Worm (Caenorhabditis elegans) whole organism, L1 larva: Measurements from ENCODE around the gene htz-1.

Experiments used
- C16A3.4 ChIP-seq: fragments of 150-350 bp; optimal IDR thresholded peaks from 2 replicates; lab custom pipeline; 2014; ENCODE audit warnings: missing biosample characterization, missing genetic modification characterization
- aha-1 ChIP-seq: fragments of 150-350 bp; optimal IDR thresholded peaks from 2 replicates; lab custom pipeline; 2014; ENCODE audit warnings: missing biosample characterization, missing genetic modification characterization
- aly-2 ChIP-seq: fragments of 150-350 bp; optimal IDR thresholded peaks from 2 replicates; lab custom pipeline; 2014; ENCODE audit warnings: missing biosample characterization, missing genetic modification characterization
- ceh-63 ChIP-seq: fragments of 200-800 bp; sonication (Bioruptor generic); optimal IDR thresholded peaks from 2 replicates; lab custom pipeline; 2018; ENCODE audit warnings: mild to moderate bottlenecking, missing genetic modification characterization, missing compliant biosample characterization
- ceh-88 ChIP-seq: fragments of 200-800 bp; sonication (Bioruptor generic); IDR thresholded peaks from 2 replicates; pipeline ENCODE4 v1.3.6; 2022; ENCODE audit warnings: missing genetic modification characterization, missing compliant biosample characterization
- ceh-90 ChIP-seq: sonication (generic microtip); optimal IDR thresholded peaks from 2 replicates; lab custom pipeline; 2016; ENCODE audit warnings: missing genetic modification characterization, missing compliant biosample characterization
- dpl-1 ChIP-seq, 3 experiments: fragments of 150-350 bp in 2 of 3; sonication (generic microtip) in 1 of 3; optimal IDR thresholded peaks; 2 replicates each; lab custom pipeline; 2014 to 2017; ENCODE audit warnings: missing biosample characterization in 3 of 3, missing genetic modification characterization in 3 of 3, missing genetic modification reagents in 3 of 3
- efl-1 ChIP-seq, 4 experiments: fragments of 150-350 bp; optimal IDR thresholded peaks in 3 of 4; peaks in 1 of 4; 1 replicate in 1 of 4; 2 replicates in 3 of 4; lab custom pipeline; 2014; ENCODE audit warnings: missing biosample characterization in 2 of 4, missing genetic modification characterization in 2 of 4, missing genetic modification reagents in 2 of 4
- egl-13 ChIP-seq: sonication (generic microtip); optimal IDR thresholded peaks from 2 replicates; lab custom pipeline; 2016; ENCODE audit warnings: missing genotype, missing genetic modification reagents, missing genetic modification characterization, missing compliant biosample characterization
- egl-27 ChIP-seq, 2 experiments: fragments of 150-350 bp in 1 of 2; sonication (generic microtip); optimal IDR thresholded peaks; 3 replicates each; lab custom pipeline; 2017 to 2018; ENCODE audit warnings: missing biosample characterization in 2 of 2, missing genetic modification characterization in 2 of 2, missing genetic modification reagents in 2 of 2
- elt-2 ChIP-seq: sonication (generic microtip); optimal IDR thresholded peaks from 2 replicates; lab custom pipeline; 2016; ENCODE audit warnings: missing genetic modification characterization, mild to moderate bottlenecking, inconsistent platforms, missing compliant biosample characterization, missing genetic modification reagents
- elt-3 ChIP-seq, 6 experiments: fragments of 150-350 bp in 1 of 6; sonication (generic microtip); optimal IDR thresholded peaks; 2 replicates each; lab custom pipeline; 2017 to 2018; ENCODE audit warnings: missing biosample characterization in 6 of 6, missing genetic modification characterization in 6 of 6, inconsistent platforms in 1 of 6
- ets-5 ChIP-seq: fragments of 200-800 bp; sonication (Bioruptor generic); IDR thresholded peaks from 2 replicates; pipeline ENCODE4 v1.3.6; 2022; ENCODE audit warnings: missing genetic modification characterization, missing compliant biosample characterization
- fkh-10 ChIP-seq: sonication (generic microtip); optimal IDR thresholded peaks from 2 replicates; lab custom pipeline; 2017; ENCODE audit warnings: missing biosample characterization, missing genetic modification reagents, missing genetic modification characterization
- fos-1 ChIP-seq: fragments of 150-350 bp; optimal IDR thresholded peaks from 2 replicates; lab custom pipeline; 2014; ENCODE audit warnings: missing biosample characterization, missing genetic modification characterization
- hlh-17 ChIP-seq: fragments of 200-800 bp; sonication (Bioruptor generic); optimal IDR thresholded peaks from 2 replicates; lab custom pipeline; 2018; ENCODE audit warnings: missing genetic modification characterization, mild to moderate bottlenecking, missing compliant biosample characterization, moderate library complexity, borderline replicate concordance
- hpl-2 ChIP-seq: fragments of 150-350 bp; optimal IDR thresholded peaks from 2 replicates; lab custom pipeline; 2014; ENCODE audit warnings: missing biosample characterization, missing genetic modification reagents, missing genetic modification characterization
- jun-1 ChIP-seq: fragments of 150-350 bp; optimal IDR thresholded peaks from 2 replicates; lab custom pipeline; 2014; ENCODE audit warnings: missing biosample characterization, missing genetic modification reagents, missing genetic modification characterization
- lin-13 ChIP-seq: fragments of 150-350 bp; optimal IDR thresholded peaks from 2 replicates; lab custom pipeline; 2014; ENCODE audit warnings: missing biosample characterization, missing genetic modification reagents, missing genetic modification characterization
- lin-35 ChIP-seq, 2 experiments: fragments of 150-350 bp; optimal IDR thresholded peaks; 2 replicates each; lab custom pipeline; 2014; ENCODE audit warnings: missing biosample characterization in 2 of 2, missing genetic modification characterization in 2 of 2, missing genetic modification reagents in 2 of 2
- lin-39 ChIP-seq: fragments of 150-350 bp; optimal IDR thresholded peaks from 2 replicates; lab custom pipeline; 2014; ENCODE audit warnings: missing biosample characterization, missing genetic modification reagents, missing genetic modification characterization
- lsy-2 ChIP-seq, 2 experiments: fragments of 150-350 bp; optimal IDR thresholded peaks; 2 replicates each; lab custom pipeline; 2014; ENCODE audit warnings: missing biosample characterization in 2 of 2, missing genetic modification characterization in 2 of 2
- mdl-1 ChIP-seq, 2 experiments: fragments of 150-350 bp; optimal IDR thresholded peaks; 2 replicates each; lab custom pipeline; 2014 to 2017; ENCODE audit warnings: missing biosample characterization in 2 of 2, missing genetic modification characterization in 2 of 2, inconsistent platforms in 1 of 2
- mef-2 ChIP-seq: fragments of 150-350 bp; optimal IDR thresholded peaks from 2 replicates; lab custom pipeline; 2014; ENCODE audit warnings: missing biosample characterization, missing genetic modification characterization
- mep-1 ChIP-seq: fragments of 150-350 bp; optimal IDR thresholded peaks from 2 replicates; lab custom pipeline; 2014; ENCODE audit warnings: missing biosample characterization, missing genetic modification characterization
- nhr-11 ChIP-seq: fragments of 150-350 bp; optimal IDR thresholded peaks from 2 replicates; lab custom pipeline; 2014; ENCODE audit warnings: missing biosample characterization, missing genetic modification characterization
- nhr-19 ChIP-seq: fragments of 200-800 bp; sonication (Bioruptor generic); conservative IDR thresholded peaks from 2 replicates; pipeline ENCODE4 v1.3.6; 2022; ENCODE audit warnings: missing genetic modification characterization, missing compliant biosample characterization
- nhr-237 ChIP-seq: fragments of 150-350 bp; optimal IDR thresholded peaks from 2 replicates; lab custom pipeline; 2014; ENCODE audit warnings: missing biosample characterization, missing genetic modification characterization
- nhr-28 ChIP-seq: fragments of 150-350 bp; optimal IDR thresholded peaks from 2 replicates; lab custom pipeline; 2014; ENCODE audit warnings: missing biosample characterization, missing genetic modification characterization
- nhr-71 ChIP-seq: sonication (generic microtip); optimal IDR thresholded peaks from 2 replicates; lab custom pipeline; 2016; ENCODE audit warnings: mild to moderate bottlenecking, missing genetic modification characterization, moderate library complexity, missing compliant biosample characterization
- nhr-76 ChIP-seq: sonication (generic microtip); optimal IDR thresholded peaks from 2 replicates; lab custom pipeline; 2017; ENCODE audit warnings: missing biosample characterization, missing genetic modification characterization
- nhr-77 ChIP-seq: fragments of 150-350 bp; optimal IDR thresholded peaks from 2 replicates; lab custom pipeline; 2014; ENCODE audit warnings: missing biosample characterization, missing genetic modification characterization
- nhr-85 ChIP-seq: sonication (generic microtip); peaks from one replicate; lab custom pipeline; 2016; ENCODE audit warnings: missing genetic modification characterization, inconsistent platforms, missing compliant biosample characterization
- nhr-90 ChIP-seq: sonication (generic microtip); optimal IDR thresholded peaks from 2 replicates; lab custom pipeline; 2016; ENCODE audit warnings: mild to moderate bottlenecking, missing genetic modification characterization, missing compliant biosample characterization; ENCODE audit not compliant: poor library complexity
- pax-3 ChIP-seq: fragments of 200-800 bp; sonication (Bioruptor generic); optimal IDR thresholded peaks from 2 replicates; lab custom pipeline; 2018; ENCODE audit warnings: mild to moderate bottlenecking, missing genetic modification characterization, moderate library complexity, missing compliant biosample characterization
- pqm-1 ChIP-seq: sonication (generic microtip); optimal IDR thresholded peaks from 3 replicates; lab custom pipeline; 2017; ENCODE audit warnings: missing biosample characterization, missing genetic modification characterization
- rnt-1 ChIP-seq: sonication (generic microtip); optimal IDR thresholded peaks from 2 replicates; lab custom pipeline; 2016; ENCODE audit warnings: mild to moderate bottlenecking, missing genetic modification characterization, moderate library complexity, missing compliant biosample characterization
- snu-23 ChIP-seq: sonication (generic microtip); optimal IDR thresholded peaks from 2 replicates; lab custom pipeline; 2016; ENCODE audit warnings: missing genetic modification characterization, missing compliant biosample characterization
- sup-37 ChIP-seq: fragments of 200-800 bp; sonication (Bioruptor generic); optimal IDR thresholded peaks from 2 replicates; lab custom pipeline; 2018; ENCODE audit warnings: mild to moderate bottlenecking, missing genetic modification characterization, missing compliant biosample characterization
- swsn-7 ChIP-seq: sonication (generic microtip); optimal IDR thresholded peaks from 2 replicates; lab custom pipeline; 2016; ENCODE audit warnings: missing genetic modification characterization, missing compliant biosample characterization
- tbx-2 ChIP-seq: sonication (generic microtip); optimal IDR thresholded peaks from 2 replicates; lab custom pipeline; 2016; ENCODE audit warnings: missing genetic modification characterization, missing compliant biosample characterization
- tlp-1 ChIP-seq: fragments of 150-350 bp; optimal IDR thresholded peaks from 2 replicates; lab custom pipeline; 2014; ENCODE audit warnings: missing biosample characterization, missing genetic modification characterization
- unc-130 ChIP-seq: fragments of 150-350 bp; optimal IDR thresholded peaks from 2 replicates; lab custom pipeline; 2017; ENCODE audit warnings: missing biosample characterization, missing genetic modification characterization, inconsistent platforms
- unc-62 ChIP-seq: fragments of 150-350 bp; optimal IDR thresholded peaks from 2 replicates; lab custom pipeline; 2014; ENCODE audit warnings: missing biosample characterization, missing genetic modification reagents, missing genetic modification characterization
- unc-86 ChIP-seq: sonication (generic microtip); optimal IDR thresholded peaks from 2 replicates; lab custom pipeline; 2016; ENCODE audit warnings: missing genetic modification characterization, missing compliant biosample characterization
- unc-98 ChIP-seq: fragments of 200-800 bp; sonication (Bioruptor generic); IDR thresholded peaks from 2 replicates; pipeline ENCODE4 v1.3.6; 2022; ENCODE audit warnings: missing genetic modification characterization, missing compliant biosample characterization
- vab-15 ChIP-seq: sonication (generic microtip); optimal IDR thresholded peaks from 2 replicates; lab custom pipeline; 2017; ENCODE audit warnings: missing genotype, mild to moderate bottlenecking, missing genetic modification characterization, missing compliant biosample characterization
- xbp-1 ChIP-seq: sonication (generic microtip); optimal IDR thresholded peaks from 2 replicates; lab custom pipeline; 2016; ENCODE audit warnings: missing genetic modification characterization, missing compliant biosample characterization
- zip-4 ChIP-seq: fragments of 200-800 bp; sonication (Bioruptor generic); optimal IDR thresholded peaks from 2 replicates; lab custom pipeline; 2018; ENCODE audit warnings: mild to moderate bottlenecking, missing genetic modification characterization, moderate library complexity, missing compliant biosample characterization
- ztf-11 ChIP-seq, 2 experiments: sonication (generic microtip); optimal IDR thresholded peaks; 2 replicates each; lab custom pipeline; 2016 to 2017; ENCODE audit warnings: missing genetic modification characterization in 2 of 2, missing biosample characterization in 1 of 2, missing compliant biosample characterization in 1 of 2

The htz-1 gene

ce11 chrIV:4477009-4477471 is 31.0 kb downstream of the htz-1 start, which contains the start of gene M01H9.3 (continued):
- TF ChIP-seq egl-13 (tag; lab: Kevin White, UChicago) (no peak), mdl-1 (tag; optimal IDR thresholded peaks at IDR 0.05; lab: Kevin White, UChicago) (peak in 1 of 2 experiments; percentile 97), nhr-90 (tag; lab: Kevin White, UChicago) (peak; percentile 30), lsy-2 (tag; optimal IDR thresholded peaks at IDR 0.05; lab: Kevin White, UChicago) (peak; percentile 66 to 79), fkh-10 (peak; percentile 8), unc-130 (tag; lab: Kevin White, UChicago) (peak; percentile 85), mep-1 (tag; lab: Kevin White, UChicago) (peak; percentile 57), swsn-7 (peak; percentile 67), ets-5 (GFP tag; lab: Robert Waterston, UW) (no peak), tbx-2 (tag; lab: Kevin White, UChicago) (peak; percentile 82), ceh-90 (no peak), ceh-88 (GFP tag; lab: Robert Waterston, UW) (peak; percentile 35; the same call in 1 of the 2 replicates), C16A3.4 (tag; lab: Kevin White, UChicago) (peak; percentile 58), aly-2 (peak; percentile 7), nhr-237 (tag; lab: Kevin White, UChicago) (no peak), mef-2 (tag; lab: Kevin White, UChicago) (peak; percentile 67), vab-15 (tag; lab: Kevin White, UChicago) (no peak), lin-35 (GFP tag; optimal IDR thresholded peaks at IDR 0.05; lab: Kevin White, UChicago) (peak; percentile 62 to 80)

- TF ChIP-seq jun-1 (tag; lab: Kevin White, UChicago) (no peak), lin-39 (no peak), nhr-76 (tag; lab: Kevin White, UChicago) (no peak), ceh-88 (GFP tag; lab: Robert Waterston, UW) (no peak), sup-37 (no peak), zip-4 (GFP tag; lab: Kevin White, UChicago) (no peak), nhr-19 (peak; percentile 77), unc-62 (GFP tag; lab: Kevin White, UChicago) (no peak), lin-35 (GFP tag; optimal IDR thresholded peaks at IDR 0.05; lab: Kevin White, UChicago) (no peak), aha-1 (tag; lab: Kevin White, UChicago) (no peak), tlp-1 (tag; lab: Kevin White, UChicago) (no peak), C16A3.4 (tag; lab: Kevin White, UChicago) (no peak), pax-3 (tag; lab: Kevin White, UChicago) (no peak), snu-23 (GFP tag; lab: Kevin White, UChicago) (peak; percentile 7), hpl-2 (GFP tag; lab: Kevin White, UChicago) (no peak), nhr-85 (peak; percentile 45), ceh-63 (GFP tag; lab: Kevin White, UChicago) (no peak), xbp-1 (tag; lab: Kevin White, UChicago) (no peak), nhr-77 (no peak), efl-1 (optimal IDR thresholded peaks at IDR 0.05; lab: Kevin White, UChicago) (no peak), efl-1 (GFP tag; optimal IDR thresholded peaks at IDR 0.05 in 1 of 2; lab: Kevin White, UChicago) (peak in 1 of 2 experiments; percentile 25), unc-86 (tag; lab: Kevin White, UChicago) (no peak), pqm-1 (tag; lab: Kevin White, UChicago) (no peak), ceh-90 (no peak), mdl-1 (tag; optimal IDR thresholded peaks at IDR 0.05; lab: Kevin White, UChicago) (no peak), rnt-1 (tag; lab: Kevin White, UChicago) (no peak), elt-3 (tag; optimal IDR thresholded peaks at IDR 0.05; lab: Kevin White, UChicago) (no peak), elt-2 (no peak), egl-27 (tag; optimal IDR thresholded peaks at IDR 0.05; lab: Kevin White, UChicago) (no peak), dpl-1 (GFP tag; optimal IDR thresholded peaks at IDR 0.05; lab: Kevin White, UChicago) (no peak), fos-1 (no peak), lin-13 (GFP tag; lab: Kevin White, UChicago) (no peak), hlh-17 (GFP tag; lab: Kevin White, UChicago) (no peak), unc-98 (GFP tag; lab: Robert Waterston, UW) (no peak), fkh-10 (no peak), mef-2 (tag; lab: Kevin White, UChicago) (no peak), ztf-11 (tag; optimal IDR thresholded peaks at IDR 0.05; lab: Kevin White, UChicago) (no peak), nhr-71 (tag; lab: Kevin White, UChicago) (peak; percentile 9), nhr-11 (no peak), nhr-28 (tag; lab: Kevin White, UChicago) (no peak)
These were observed 32.6 kb downstream of the htz-1 start for ce11 chrIV:4478612-4479011.
